Fruit fly (Drosophila melanogaster) whole organism, prepupa: Measurements from ENCODE around the gene Dad1.
A peak's percentile ranks its signal among the peaks of the same experiment; 100 is the strongest.

Experiments used
- CG11762 ChIP-seq: fragments of 200-800 bp; sonication (Bioruptor generic); optimal IDR thresholded peaks from 3 replicates; lab custom pipeline; 2016; ENCODE audit warnings: missing biosample characterization, missing genetic modification characterization; ENCODE audit not compliant: insufficient read depth
- CG15336 ChIP-seq: fragments of 200-800 bp; sonication (Bioruptor generic); IDR thresholded peaks from 2 replicates; pipeline ENCODE4 v1.3.6; 2022; ENCODE audit warnings: missing biosample characterization, missing genetic modification characterization
- CG1621 ChIP-seq: fragments of 200-800 bp; sonication (Bioruptor generic); optimal IDR thresholded peaks from 3 replicates; lab custom pipeline; 2018; ENCODE audit warnings: missing biosample characterization, mild to moderate bottlenecking, missing genetic modification characterization
- CG31627 ChIP-seq: fragments of 200-800 bp; sonication (Bioruptor generic); optimal IDR thresholded peaks from 3 replicates; lab custom pipeline; 2016; ENCODE audit warnings: missing biosample characterization, missing genetic modification characterization
- CG3919 ChIP-seq: fragments of 200-800 bp; sonication (Bioruptor generic); optimal IDR thresholded peaks from 3 replicates; lab custom pipeline; 2016; ENCODE audit warnings: missing biosample characterization, missing genetic modification characterization
- CG6163 ChIP-seq: fragments of 200-800 bp; sonication (Bioruptor generic); IDR thresholded peaks from 3 replicates; pipeline ENCODE4 v1.3.6; 2022; ENCODE audit warnings: missing biosample characterization, missing genetic modification characterization
- CG6276 ChIP-seq: fragments of 200-800 bp; sonication (Bioruptor generic); optimal IDR thresholded peaks from 2 replicates; lab custom pipeline; 2017; ENCODE audit warnings: missing biosample characterization, mild to moderate bottlenecking, missing genetic modification characterization
- CG6792 ChIP-seq: fragments of 200-800 bp; sonication (Bioruptor generic); optimal IDR thresholded peaks from 3 replicates; lab custom pipeline; 2016; ENCODE audit warnings: missing biosample characterization, missing genetic modification characterization
- CG7368 ChIP-seq: fragments of 200-800 bp; sonication (Bioruptor generic); optimal IDR thresholded peaks from 3 replicates; lab custom pipeline; 2016; ENCODE audit warnings: missing biosample characterization, missing genetic modification characterization
- CG8319 ChIP-seq: fragments of 200-800 bp; sonication (Bioruptor generic); optimal IDR thresholded peaks from 3 replicates; lab custom pipeline; 2016; ENCODE audit warnings: missing biosample characterization, missing genetic modification characterization
- CG8632 ChIP-seq: fragments of 200-800 bp; sonication (Bioruptor generic); optimal IDR thresholded peaks from 3 replicates; lab custom pipeline; 2016; ENCODE audit warnings: missing biosample characterization, missing genetic modification characterization
- Eip78C ChIP-seq: fragments of 200-800 bp; sonication (Bioruptor generic); peaks from one replicate; lab custom pipeline; 2016; ENCODE audit warnings: missing biosample characterization, missing genetic modification characterization
- Eip93F ChIP-seq: fragments of 200-800 bp; sonication (Bioruptor generic); optimal IDR thresholded peaks from 2 replicates; lab custom pipeline; 2016; ENCODE audit warnings: missing biosample characterization, mild to moderate bottlenecking, missing genetic modification characterization
- Hr38 ChIP-seq: sonication (Bioruptor generic); optimal IDR thresholded peaks from 2 replicates; lab custom pipeline; 2016; ENCODE audit warnings: missing biosample characterization, missing genetic modification characterization
- Hr39 ChIP-seq: fragments of 200-800 bp; sonication (Bioruptor generic); optimal IDR thresholded peaks from 2 replicates; lab custom pipeline; 2016; ENCODE audit warnings: missing biosample characterization, missing genetic modification characterization
- Lpt ChIP-seq: fragments of 200-800 bp; sonication (Bioruptor generic); optimal IDR thresholded peaks from 3 replicates; lab custom pipeline; 2016; ENCODE audit warnings: missing biosample characterization, missing genetic modification characterization
- OdsH ChIP-seq: fragments of 200-800 bp; sonication (Bioruptor generic); optimal IDR thresholded peaks from 3 replicates; lab custom pipeline; 2016; ENCODE audit warnings: missing biosample characterization, missing genetic modification characterization
- Smox ChIP-seq: fragments of 200-800 bp; sonication (Bioruptor generic); optimal IDR thresholded peaks from 3 replicates; lab custom pipeline; 2016; ENCODE audit warnings: missing biosample characterization, missing genetic modification characterization
- Sox102F ChIP-seq: fragments of 200-800 bp; sonication (Bioruptor generic); optimal IDR thresholded peaks from 2 replicates; lab custom pipeline; 2016; ENCODE audit warnings: missing biosample characterization, mild to moderate bottlenecking, missing genetic modification characterization
- Sox15 ChIP-seq: fragments of 200-800 bp; sonication (Bioruptor generic); optimal IDR thresholded peaks from 3 replicates; lab custom pipeline; 2016; ENCODE audit warnings: missing biosample characterization, missing genetic modification characterization
- acj6 ChIP-seq: fragments of 200-800 bp; sonication (Bioruptor generic); optimal IDR thresholded peaks from 3 replicates; lab custom pipeline; 2016; ENCODE audit warnings: missing biosample characterization, missing genetic modification characterization
- dsx ChIP-seq: fragments of 200-800 bp; optimal IDR thresholded peaks from 3 replicates; lab custom pipeline; 2019; ENCODE audit warnings: missing biosample characterization, mild to moderate bottlenecking, missing genetic modification characterization, moderate library complexity; ENCODE audit not compliant: poor library complexity, severe bottlenecking
- eg ChIP-seq: fragments of 200-800 bp; sonication (Bioruptor generic); IDR thresholded peaks from 3 replicates; pipeline ENCODE4 v1.3.6; 2022; ENCODE audit warnings: missing biosample characterization, missing genetic modification characterization
- esn ChIP-seq: fragments of 200-800 bp; sonication (Bioruptor generic); optimal IDR thresholded peaks from 2 replicates; lab custom pipeline; 2016; ENCODE audit warnings: missing biosample characterization, mild to moderate bottlenecking, missing genetic modification characterization, moderate library complexity
- fd59A ChIP-seq: fragments of 200-800 bp; sonication (Bioruptor generic); optimal IDR thresholded peaks from 2 replicates; lab custom pipeline; 2017; ENCODE audit warnings: missing biosample characterization, mild to moderate bottlenecking, missing genetic modification characterization, missing genetic modification reagents
- fkh ChIP-seq: fragments of 200-800 bp; sonication (Bioruptor generic); optimal IDR thresholded peaks from 3 replicates; lab custom pipeline; 2017; ENCODE audit warnings: missing biosample characterization, mild to moderate bottlenecking, missing genetic modification characterization, moderate library complexity
- salr ChIP-seq, 2 experiments: fragments of 200-800 bp; sonication (Bioruptor generic); optimal IDR thresholded peaks; 3 replicates each; lab custom pipeline; 2016 to 2018; ENCODE audit warnings: missing biosample characterization in 2 of 2, missing genetic modification characterization in 2 of 2, mild to moderate bottlenecking in 1 of 2
- ss ChIP-seq, 2 experiments: fragments of 200-800 bp; sonication (Bioruptor generic); optimal IDR thresholded peaks; 2 replicates in 1 of 2; 3 replicates in 1 of 2; lab custom pipeline; 2017 to 2018; ENCODE audit warnings: mild to moderate bottlenecking in 2 of 2, missing biosample characterization in 2 of 2, missing genetic modification characterization in 2 of 2, moderate library complexity in 1 of 2
- svp ChIP-seq: fragments of 200-800 bp; sonication (Bioruptor generic); peaks from one replicate; lab custom pipeline; 2016; ENCODE audit warnings: missing biosample characterization, missing genetic modification characterization
- vri ChIP-seq: fragments of 200-800 bp; sonication (Bioruptor generic); optimal IDR thresholded peaks from 3 replicates; lab custom pipeline; 2016; ENCODE audit warnings: missing biosample characterization, mild to moderate bottlenecking, missing genetic modification characterization

Dad1 gene

dm6 chr2L:8384108-8384601 is at the start of gene Dad1, which contains the start of gene CG13384 (continued):
- TF ChIP-seq CG6276 (GFP tag; lab: Kevin White, UChicago) (peak; percentile 83), Sox102F (GFP tag; lab: Kevin White, UChicago) (peak; percentile 86), CG11762 (peak; percentile 88), CG3919 (GFP tag; lab: Kevin White, UChicago) (peak; percentile 89), CG6792 (peak; percentile 88), esn (GFP tag; lab: Kevin White, UChicago) (peak; percentile 96), CG6163 (GFP tag; lab: Robert Waterston, UW) (no peak; the same call in 1 of the 3 replicates), CG8319 (GFP tag; lab: Kevin White, UChicago) (peak; percentile 84)

- TF ChIP-seq fd59A (GFP tag; lab: Kevin White, UChicago) (no peak), salr (GFP tag; optimal IDR thresholded peaks at IDR 0.05; lab: Kevin White, UChicago) (no peak), CG31627 (GFP tag; lab: Kevin White, UChicago) (no peak), CG15336 (GFP tag; lab: Robert Waterston, UW) (no peak), CG8319 (GFP tag; lab: Kevin White, UChicago) (no peak), CG6163 (GFP tag; lab: Robert Waterston, UW) (no peak), fkh (GFP tag; lab: Kevin White, UChicago) (no peak), Hr39 (no peak), CG1621 (tag; lab: Kevin White, UChicago) (no peak), acj6 (GFP tag; lab: Kevin White, UChicago) (no peak)
Observed at dm6 chr2L:8433512-8433911, 49.6 kb upstream of the Dad1 start, which contains the start of gene grk. TSS of gene grk (minus strand) at chr2L:8433598.

- TF ChIP-seq CG6163 (GFP tag; lab: Robert Waterston, UW), result no peak; the same call in 2 of the 3 replicates
- TF ChIP-seq CG3919 (GFP tag; lab: Kevin White, UChicago), result no peak
- TF ChIP-seq CG11762, result no peak
- no peak for TF ChIP-seq salr (GFP tag; optimal IDR thresholded peaks at IDR 0.05; lab: Kevin White, UChicago)
- TF ChIP-seq Hr38 (GFP tag; lab: Kevin White, UChicago), result no peak
- no peak for TF ChIP-seq Sox15 (GFP tag; lab: Kevin White, UChicago)
- no peak for TF ChIP-seq CG8632 (GFP tag; lab: Kevin White, UChicago)
- TF ChIP-seq dsx, result no peak
- TF ChIP-seq CG7368 (GFP tag; lab: Kevin White, UChicago), result no peak
- TF ChIP-seq CG31627 (GFP tag; lab: Kevin White, UChicago), result no peak
- no peak for TF ChIP-seq ss (GFP tag; optimal IDR thresholded peaks at IDR 0.05; lab: Kevin White, UChicago)
Observed at dm6 chr2L:8432130-8432529, 48.2 kb upstream of the Dad1 start.

dm6 chr2L:8426801-8427200 is 42.9 kb upstream of the Dad1 start:
- TF ChIP-seq svp (GFP tag; lab: Kevin White, UChicago), result peak; percentile 74
- no peak for TF ChIP-seq Lpt
- no peak for TF ChIP-seq esn (GFP tag; lab: Kevin White, UChicago)
- TF ChIP-seq OdsH (GFP tag; lab: Kevin White, UChicago), result no peak

- TF ChIP-seq Sox102F (GFP tag; lab: Kevin White, UChicago), result no peak
- TF ChIP-seq Eip93F (GFP tag; lab: Kevin White, UChicago), result peak; percentile 72
- 0 out of 2 replicates have a peak, but pooled peaks have one; percentile 9 for TF ChIP-seq CG15336 (GFP tag; lab: Robert Waterston, UW)
- no peak for TF ChIP-seq eg (GFP tag; lab: Robert Waterston, UW)
- peak; percentile 85 for TF ChIP-seq svp (GFP tag; lab: Kevin White, UChicago)
- no peak for TF ChIP-seq Smox
- no peak for TF ChIP-seq CG7368 (GFP tag; lab: Kevin White, UChicago)
- peak; percentile 57 for TF ChIP-seq Eip78C (GFP tag; lab: Kevin White, UChicago)
- TF ChIP-seq esn (GFP tag; lab: Kevin White, UChicago), result peak; percentile 5
- TF ChIP-seq CG31627 (GFP tag; lab: Kevin White, UChicago), result no peak
- TF ChIP-seq vri (GFP tag; lab: Kevin White, UChicago), result peak; percentile 42
Observed at dm6 chr2L:8425962-8426759, 42.2 kb upstream of the Dad1 start.
